Fruit fly (Drosophila melanogaster): Measurements from ENCODE around the gene Theg.

The Theg gene

DNA sequence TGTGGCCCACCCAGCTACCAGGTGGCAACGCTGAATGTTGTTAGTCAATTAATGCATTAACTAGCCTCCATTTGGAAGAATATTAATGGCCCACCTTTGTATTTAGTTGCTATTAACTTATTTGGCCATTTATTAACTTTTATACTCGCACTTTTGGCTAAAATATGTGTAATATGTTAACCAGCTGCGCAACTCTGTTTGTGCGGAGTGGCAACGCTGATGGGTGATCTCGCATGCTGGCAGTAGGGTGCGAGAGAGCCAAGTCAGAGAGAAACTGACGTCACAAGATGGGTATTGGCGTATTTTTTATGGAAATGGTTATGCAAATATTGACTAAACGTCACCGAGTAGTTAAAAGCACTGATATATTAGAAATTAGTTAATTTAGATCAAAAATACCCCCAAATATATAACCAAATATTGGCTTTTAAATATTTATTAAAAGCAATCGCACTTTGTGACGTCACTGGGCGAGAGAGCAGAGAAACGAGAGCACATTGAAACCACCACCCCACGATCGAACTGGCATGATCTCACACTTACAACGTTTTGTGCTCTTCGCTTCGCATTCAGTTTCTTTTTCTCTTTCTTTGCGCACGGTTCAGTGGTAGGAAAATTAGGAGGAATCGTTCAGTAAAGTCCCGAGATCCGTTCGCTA lies 27.3 kb downstream of the Theg start, which contains the start of gene how (continued):
- TF ChIP-seq Dfd (GFP tag; optimal IDR thresholded peaks at IDR 0.05) (no peak), woc (GFP tag; optimal IDR thresholded peaks at IDR 0.05) (peak; percentile 96), HLH106 (tag; optimal IDR thresholded peaks at IDR 0.05) (peak; percentile 22), sage (GFP tag; optimal IDR thresholded peaks at IDR 0.05) (no peak), dl (GFP tag; optimal IDR thresholded peaks at IDR 0.05; ENCODE audit: insufficient read depth in 1 of 2, partially characterized antibody in 2 of 2) (peak; percentile 38 to 45), ey (GFP tag; optimal IDR thresholded peaks at IDR 0.05) (peak; percentile 24), pan (optimal IDR thresholded peaks at IDR 0.05) (no peak)

DNA sequence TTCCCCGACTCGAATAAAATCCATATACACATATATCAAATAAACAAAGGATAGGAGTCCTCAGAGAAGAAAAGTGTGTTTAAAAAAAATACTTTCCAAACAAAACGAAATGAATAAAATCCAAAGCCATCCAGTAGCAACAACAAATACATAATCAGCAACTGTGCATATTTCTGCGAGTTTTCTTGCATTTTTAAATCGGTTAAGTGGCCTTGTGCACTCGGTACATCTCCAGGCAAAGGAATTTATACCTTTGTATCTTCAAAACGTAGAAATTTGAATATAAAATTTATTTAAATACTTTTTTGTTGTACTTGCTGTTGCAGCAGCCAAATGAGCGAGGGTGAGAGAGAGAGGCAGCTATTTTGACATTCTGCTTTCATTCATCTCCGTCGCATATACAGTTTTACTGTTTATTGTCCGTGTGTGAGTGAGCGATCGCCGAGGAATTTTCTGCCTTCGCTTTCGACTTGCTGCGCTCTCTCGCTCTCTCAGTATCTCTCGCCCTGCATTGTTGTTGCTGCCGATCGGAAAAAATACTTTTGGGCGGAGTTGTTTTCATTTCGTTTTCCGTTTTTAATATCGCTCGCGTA lies 27.9 kb downstream of the Theg start:
- TF ChIP-seq dl (GFP tag; optimal IDR thresholded peaks at IDR 0.05; ENCODE audit: insufficient read depth in 1 of 2, partially characterized antibody in 2 of 2) (peak; percentile 75 to 76), sage (GFP tag; optimal IDR thresholded peaks at IDR 0.05) (peak; percentile 52), psq (GFP tag; optimal IDR thresholded peaks at IDR 0.05) (peak; percentile 82), Dif (GFP tag; optimal IDR thresholded peaks at IDR 0.05; ENCODE audit: partially characterized antibody) (peak; percentile 74), Dfd (GFP tag; optimal IDR thresholded peaks at IDR 0.05) (no peak), Hr83 (GFP tag; optimal IDR thresholded peaks at IDR 0.05; ENCODE audit: poor library complexity, severe bottlenecking) (no peak), dsf (GFP tag; optimal IDR thresholded peaks at IDR 0.05; ENCODE audit: borderline replicate concordance) (no peak)

DNA sequence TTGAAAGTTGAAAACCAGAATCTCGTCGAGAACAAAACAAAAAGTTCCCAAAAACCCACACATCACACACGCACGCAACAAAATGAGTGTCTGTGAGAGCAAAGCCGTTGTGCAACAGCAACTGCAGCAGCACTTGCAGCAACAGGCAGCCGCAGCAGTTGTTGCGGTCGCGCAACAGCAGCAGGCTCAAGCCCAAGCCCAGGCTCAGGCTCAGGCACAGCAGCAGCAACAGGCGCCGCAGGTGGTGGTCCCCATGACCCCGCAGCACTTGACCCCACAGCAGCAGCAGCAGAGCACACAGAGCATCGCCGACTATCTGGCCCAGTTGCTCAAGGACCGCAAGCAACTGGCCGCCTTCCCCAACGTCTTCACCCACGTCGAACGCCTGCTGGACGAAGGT lies 28.5 kb downstream of the Theg start:
- TF ChIP-seq pan (optimal IDR thresholded peaks at IDR 0.05) (no peak), CG32264 (GFP tag; optimal IDR thresholded peaks at IDR 0.05) (no peak), brk (GFP tag; optimal IDR thresholded peaks at IDR 0.05) (no peak)

DNA sequence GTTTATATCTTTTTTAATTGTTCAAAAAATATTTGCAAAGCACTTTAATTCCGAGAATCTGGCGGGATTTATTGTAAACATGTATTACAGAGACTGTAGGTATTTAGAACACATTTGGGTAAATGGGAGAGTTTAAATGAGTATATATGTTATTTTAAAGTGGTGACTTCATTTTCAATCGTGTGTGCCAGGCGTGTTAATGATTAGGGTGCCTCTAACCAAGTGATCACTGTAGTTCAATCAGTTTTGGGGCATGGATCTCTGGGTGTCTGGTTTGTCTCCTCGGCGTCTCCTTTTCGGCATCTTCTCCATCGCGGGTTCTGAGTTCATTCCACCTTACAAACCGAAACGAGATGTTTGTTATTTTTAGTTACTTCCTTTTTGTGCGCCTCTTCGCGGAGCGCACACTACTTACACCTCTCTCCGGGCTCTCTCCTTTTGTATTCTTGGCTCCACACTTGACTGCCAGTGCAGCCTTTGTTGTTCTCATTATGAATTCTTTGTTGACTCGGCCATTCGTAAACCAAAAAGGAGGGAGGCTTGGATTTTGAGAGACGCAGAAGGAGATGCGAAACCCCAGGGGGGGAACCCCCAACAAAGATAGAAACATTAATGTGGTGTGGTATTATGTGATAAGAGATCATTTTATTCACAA lies 29.4 kb downstream of the Theg start:
- TF ChIP-seq sv (GFP tag; optimal IDR thresholded peaks at IDR 0.05) (no peak), Sp1 (GFP tag; optimal IDR thresholded peaks at IDR 0.05) (no peak), brk (GFP tag; optimal IDR thresholded peaks at IDR 0.05) (no peak), Hr78 (GFP tag; optimal IDR thresholded peaks at IDR 0.05) (no peak), HLH106 (tag; optimal IDR thresholded peaks at IDR 0.05) (no peak), sage (GFP tag; optimal IDR thresholded peaks at IDR 0.05) (peak; percentile 61), lola (GFP tag; optimal IDR thresholded peaks at IDR 0.05) (no peak), h (GFP tag; optimal IDR thresholded peaks at IDR 0.05) (peak; percentile 43), Mio (GFP tag; optimal IDR thresholded peaks at IDR 0.05) (no peak), usp (GFP tag; optimal IDR thresholded peaks at IDR 0.05) (no peak), woc (GFP tag; optimal IDR thresholded peaks at IDR 0.05) (peak; percentile 15), Jra (GFP tag; optimal IDR thresholded peaks at IDR 0.05) (peak; percentile 59), Abd-B (GFP tag; optimal IDR thresholded peaks at IDR 0.05) (no peak), br (GFP tag; optimal IDR thresholded peaks at IDR 0.05) (peak; percentile 3), Vsx2 (GFP tag; optimal IDR thresholded peaks at IDR 0.05; ENCODE audit: partially characterized antibody) (no peak), Rel (GFP tag; optimal IDR thresholded peaks at IDR 0.05) (peak; percentile 1), Rel (tag; optimal IDR thresholded peaks at IDR 0.05) (peak; percentile 96), GATAd (GFP tag; optimal IDR thresholded peaks at IDR 0.05) (no peak), rgr (GFP tag; optimal IDR thresholded peaks at IDR 0.05) (peak; percentile 21), CrebA (GFP tag; optimal IDR thresholded peaks at IDR 0.05; ENCODE audit: borderline replicate concordance) (no peak), ey (GFP tag; optimal IDR thresholded peaks at IDR 0.05) (no peak), pan (optimal IDR thresholded peaks at IDR 0.05) (no peak), jim (GFP tag; optimal IDR thresholded peaks at IDR 0.05) (peak; percentile 83), Hnf4 (GFP tag; optimal IDR thresholded peaks at IDR 0.05) (peak; percentile 41), fru (GFP tag; optimal IDR thresholded peaks at IDR 0.05) (peak; percentile 71), CG32264 (GFP tag; optimal IDR thresholded peaks at IDR 0.05) (no peak), dsf (GFP tag; optimal IDR thresholded peaks at IDR 0.05; ENCODE audit: borderline replicate concordance) (no peak), Dfd (GFP tag; optimal IDR thresholded peaks at IDR 0.05) (no peak), Dif (GFP tag; optimal IDR thresholded peaks at IDR 0.05; ENCODE audit: partially characterized antibody) (peak; percentile 56), N (GFP tag; optimal IDR thresholded peaks at IDR 0.05) (no peak), OdsH (GFP tag; optimal IDR thresholded peaks at IDR 0.05) (no peak), Myc (optimal IDR thresholded peaks at IDR 0.05) (no peak), Hr83 (GFP tag; optimal IDR thresholded peaks at IDR 0.05; ENCODE audit: poor library complexity, severe bottlenecking) (peak; percentile 31), foxo (GFP tag; optimal IDR thresholded peaks at IDR 0.05) (peak in 1 of 2 experiments; percentile 10), psq (GFP tag; optimal IDR thresholded peaks at IDR 0.05) (peak; percentile 99), dmrt93B (GFP tag; optimal IDR thresholded peaks at IDR 0.05) (no peak), dl (GFP tag; optimal IDR thresholded peaks at IDR 0.05; ENCODE audit: insufficient read depth in 1 of 2, partially characterized antibody in 2 of 2) (peak; percentile 51 to 57), CG9705 (GFP tag; optimal IDR thresholded peaks at IDR 0.05) (no peak), tai (GFP tag; optimal IDR thresholded peaks at IDR 0.05) (peak; percentile 66)
